Fruit fly (Drosophila melanogaster): ENCODE measurements around the gene CG42637.

The CG42637 gene

DNA sequence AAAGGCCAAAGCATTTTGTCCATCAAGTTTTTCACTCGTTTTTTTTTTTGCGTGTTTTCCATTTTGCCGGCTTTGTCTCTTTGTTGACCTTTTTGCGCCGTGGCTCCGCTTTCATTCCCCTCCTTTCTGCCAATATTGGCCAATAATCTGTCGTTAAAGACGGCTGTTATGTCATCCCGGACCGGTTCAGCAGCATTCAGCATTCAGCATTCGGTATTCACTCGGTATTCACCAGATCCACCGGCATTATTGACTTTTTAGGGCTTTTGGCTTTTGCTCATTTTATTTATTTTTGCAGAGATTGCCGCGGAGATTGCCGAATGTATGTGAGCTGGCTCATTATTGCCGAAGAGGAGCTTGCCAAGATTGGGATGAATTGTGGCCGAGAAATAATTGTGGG lies 90.0 kb downstream of the CG42637 start:
- no peak for TF ChIP-seq noc (tag; optimal IDR thresholded peaks at IDR 0.05)

dm6 chr3L:19701662-19702061 lies 91.7 kb downstream of the CG42637 start:
- TF ChIP-seq noc (tag; optimal IDR thresholded peaks at IDR 0.05): no peak

DNA sequence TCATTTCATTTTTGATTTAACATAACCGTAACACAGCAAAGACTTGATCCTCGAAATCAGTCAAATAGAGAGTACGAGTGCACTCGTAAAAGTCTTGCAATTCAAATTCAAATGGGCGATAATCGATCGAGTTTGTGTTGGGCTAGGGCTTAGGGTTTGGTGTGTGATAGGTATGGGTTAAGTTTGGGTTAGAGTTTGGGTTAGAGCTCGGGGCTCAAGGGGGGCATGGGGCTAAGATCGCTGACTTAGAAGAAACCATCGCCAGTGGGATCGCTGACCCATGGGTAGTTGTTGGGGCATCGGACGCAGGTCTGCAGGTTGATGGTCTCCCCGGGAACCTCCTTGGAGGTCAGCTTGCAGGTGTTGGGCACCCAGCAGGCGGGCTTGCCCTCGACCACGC lies 92.3 kb downstream of the CG42637 start:
- TF ChIP-seq noc (tag; optimal IDR thresholded peaks at IDR 0.05): no peak

DNA sequence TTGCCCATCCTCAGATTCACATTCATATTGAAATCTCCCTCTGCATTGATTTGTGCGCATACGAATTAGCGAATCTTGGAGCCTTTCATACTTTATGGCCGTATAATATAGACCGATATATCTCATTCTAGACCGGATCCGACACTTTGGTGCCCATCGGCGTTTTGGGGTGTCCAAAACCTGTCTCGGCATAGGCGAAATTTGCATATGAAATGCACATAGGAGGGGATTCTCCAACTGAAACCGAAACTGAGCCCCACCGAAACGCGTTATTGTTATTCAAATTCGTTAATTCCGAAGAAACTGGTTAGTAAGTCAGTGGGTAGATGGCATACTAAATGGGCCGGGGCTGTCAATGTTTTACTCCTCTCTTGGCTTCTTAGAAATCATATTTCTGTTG lies 92.9 kb downstream of the CG42637 start:
- TF ChIP-seq noc (tag; optimal IDR thresholded peaks at IDR 0.05): no peak

dm6 chr3L:19699651-19700050 lies 93.7 kb downstream of the CG42637 start:
- TF ChIP-seq noc (tag; optimal IDR thresholded peaks at IDR 0.05): no peak

DNA sequence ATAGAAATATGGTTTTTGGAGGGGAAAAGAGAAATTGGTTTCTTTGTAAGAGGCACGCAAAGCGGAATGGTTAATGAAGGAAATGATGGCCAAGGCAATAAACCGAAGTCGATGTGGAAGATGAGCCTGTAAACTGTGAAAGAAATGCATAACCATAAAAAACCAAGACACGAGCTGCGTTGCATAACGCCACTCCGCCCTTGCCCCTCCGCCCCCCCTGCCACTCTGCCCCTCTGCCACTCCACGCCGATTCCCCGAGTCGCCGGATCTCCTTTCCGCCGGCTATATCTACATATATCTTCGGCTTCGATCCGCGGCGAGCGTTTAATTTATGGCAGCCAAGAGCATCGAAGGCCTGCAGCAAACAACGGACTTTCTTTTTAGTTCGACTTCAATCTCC lies 94.7 kb downstream of the CG42637 start:
- no peak for TF ChIP-seq noc (tag; optimal IDR thresholded peaks at IDR 0.05)

dm6 chr3L:19697395-19697978 lies 95.9 kb downstream of the CG42637 start:
- no peak for TF ChIP-seq noc (tag; optimal IDR thresholded peaks at IDR 0.05)

dm6 chr3L:19696073-19696960 lies 97.1 kb downstream of the CG42637 start:
- TF ChIP-seq noc (tag; optimal IDR thresholded peaks at IDR 0.05): no peak

DNA sequence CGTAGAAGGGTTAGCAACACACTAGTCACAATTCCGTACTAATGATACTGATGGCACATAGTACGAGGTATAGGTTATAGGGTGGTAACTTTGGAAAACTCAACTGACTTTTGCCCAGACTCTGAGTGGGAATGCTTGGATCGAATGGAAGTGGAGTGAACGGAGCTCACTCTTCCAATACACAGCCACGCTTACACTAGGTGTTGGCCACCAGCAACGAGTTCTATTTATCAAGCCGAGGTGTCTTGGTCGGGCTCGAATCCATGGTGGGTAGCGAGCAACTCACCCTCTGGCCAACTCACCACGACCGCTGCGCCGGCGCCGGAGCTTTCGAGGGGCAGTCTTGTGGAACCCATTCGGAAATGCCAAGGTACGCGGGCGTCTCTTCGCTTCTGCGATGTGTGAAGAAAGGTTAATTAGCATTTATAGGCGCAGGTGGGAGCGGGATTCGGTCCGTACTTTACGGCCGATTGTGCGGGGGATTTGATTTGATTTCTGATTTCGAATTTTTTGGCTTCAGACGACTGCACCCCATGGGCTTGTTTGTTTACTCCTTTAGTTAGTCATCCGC lies 98.2 kb downstream of the CG42637 start, which contains the start of gene verm:
verm (minus strand) TSS at position 204 of the 571 bp plus-strand sequence.
- no peak for TF ChIP-seq noc (tag; optimal IDR thresholded peaks at IDR 0.05)

DNA sequence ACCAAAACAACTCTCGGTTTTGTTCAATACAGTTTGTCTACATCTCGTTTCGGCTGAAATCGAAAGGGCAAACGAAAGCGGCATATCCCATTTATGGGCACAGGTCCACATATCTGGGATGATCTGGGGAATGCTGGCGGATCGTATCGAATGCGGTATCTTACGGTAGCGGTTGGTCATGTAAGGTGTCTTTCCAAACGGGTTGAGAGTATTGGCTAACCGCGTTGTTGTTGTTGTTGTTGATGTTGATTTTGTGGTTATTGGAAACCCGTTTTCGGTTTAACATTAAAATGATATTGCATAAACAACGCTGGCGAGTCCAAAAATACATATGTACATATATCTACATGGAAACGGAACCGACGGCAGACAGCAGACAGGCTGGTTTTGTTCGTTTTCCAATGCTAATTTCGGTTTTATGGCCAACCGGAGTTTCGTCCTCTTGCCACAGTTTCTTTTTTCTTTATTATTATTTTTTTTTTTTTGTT lies 99.2 kb downstream of the CG42637 start:
- no peak for TF ChIP-seq noc (tag; optimal IDR thresholded peaks at IDR 0.05)

DNA sequence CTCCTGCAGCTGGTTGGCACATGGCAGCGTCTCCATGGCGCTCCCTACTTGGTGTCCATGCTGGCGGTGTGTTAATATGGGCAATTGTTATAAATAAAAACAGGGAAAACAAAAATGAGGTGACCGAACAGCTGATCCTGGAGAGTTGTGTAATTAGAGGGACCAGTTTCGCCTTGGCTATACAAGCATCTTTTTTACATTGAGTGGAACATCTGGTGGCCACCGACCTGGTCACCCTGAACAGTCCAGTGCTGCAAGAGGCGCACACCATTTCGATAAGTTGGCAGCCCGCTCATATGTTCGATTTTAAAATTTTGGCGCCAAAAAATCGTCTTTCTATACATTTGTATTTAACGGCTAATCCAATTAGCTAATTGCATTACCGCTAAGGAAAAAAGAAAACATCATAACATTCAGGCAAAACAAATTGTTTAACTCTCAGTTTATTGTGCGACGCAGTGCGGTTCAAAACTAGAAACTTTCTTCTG lies 106.1 kb downstream of the CG42637 start, which contains the start of the genes CG8765 and Gbeta76C:
CG8765 (minus strand) TSS at position 154 of the 488 bp plus-strand sequence.
Gbeta76C (plus strand) TSS at position 438 of the 488 bp plus-strand sequence.
- no peak for TF ChIP-seq noc (tag; optimal IDR thresholded peaks at IDR 0.05)

dm6 chr3L:19683520-19683919 lies 109.8 kb downstream of the CG42637 start:
- no peak for TF ChIP-seq noc (tag; optimal IDR thresholded peaks at IDR 0.05)

DNA sequence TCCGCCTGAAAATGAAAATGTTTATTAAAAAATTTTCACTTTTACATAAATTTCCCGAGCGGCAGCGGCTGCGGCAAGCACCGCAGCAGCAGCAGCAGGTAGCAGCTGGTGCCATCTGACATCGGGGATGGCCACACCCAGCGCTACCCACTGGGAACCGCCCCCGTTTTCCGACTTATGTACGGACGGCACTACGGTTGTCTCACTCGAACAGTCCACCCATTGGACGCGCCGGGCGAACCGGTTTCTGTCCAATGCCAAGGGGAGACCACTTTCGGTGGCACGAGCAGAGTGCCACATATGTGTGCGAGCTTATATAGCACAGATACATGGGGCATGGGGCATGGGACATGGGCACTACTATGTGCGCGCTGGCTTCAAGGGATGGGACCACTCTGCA lies 110.5 kb downstream of the CG42637 start:
- no peak for TF ChIP-seq noc (tag; optimal IDR thresholded peaks at IDR 0.05)

- no peak for TF ChIP-seq noc (tag; optimal IDR thresholded peaks at IDR 0.05)
These were observed 117.3 kb downstream of the CG42637 start for dm6 chr3L:19676050-19676449.

DNA sequence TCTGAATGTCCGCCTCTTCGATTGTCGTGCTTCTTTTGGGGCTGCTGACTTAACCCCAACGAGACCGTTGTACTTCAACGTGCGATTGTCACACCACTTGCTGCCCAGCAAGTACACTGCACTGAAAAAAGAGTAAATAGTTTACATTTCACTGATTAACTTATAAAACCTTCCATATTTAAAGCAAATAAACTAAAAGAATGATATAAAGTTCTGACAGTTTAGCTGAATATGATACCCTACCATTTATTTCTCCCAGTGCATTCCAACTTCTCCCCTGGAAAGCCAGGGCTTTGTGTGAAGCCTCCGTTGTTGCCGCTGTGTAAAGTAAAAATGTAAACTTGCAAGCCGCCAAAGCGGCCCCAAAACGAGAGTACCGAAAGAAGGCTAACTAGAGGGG lies 119.1 kb downstream of the CG42637 start:
- TF ChIP-seq noc (tag; optimal IDR thresholded peaks at IDR 0.05): no peak

- no peak for TF ChIP-seq noc (tag; optimal IDR thresholded peaks at IDR 0.05)
These were observed 122.9 kb downstream of the CG42637 start for dm6 chr3L:19670492-19670891.
